Worm (Caenorhabditis elegans): Measurements from ENCODE around the gene Y38H6C.4.
A peak's percentile ranks its signal among the peaks of the same experiment; 100 is the strongest.

The Y38H6C.4 gene

DNA sequence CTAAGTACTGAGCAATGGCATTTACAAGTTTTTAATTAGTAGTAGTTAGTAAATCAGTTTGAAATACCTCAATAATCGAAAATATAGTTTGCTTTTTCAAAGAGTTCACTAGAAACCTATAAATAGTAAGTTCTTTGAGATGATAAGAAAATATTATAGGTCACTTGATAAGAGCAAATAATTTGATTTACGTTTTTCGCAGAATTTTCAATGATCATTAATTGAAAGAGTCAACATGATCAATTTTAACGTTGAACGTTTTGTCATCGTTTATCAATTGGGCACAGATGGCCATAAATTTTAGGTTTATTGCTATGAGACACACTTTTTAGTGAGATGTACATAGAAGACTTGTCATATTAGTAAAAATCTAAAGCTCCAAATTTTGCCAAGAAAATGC lies 40.8 kb upstream of the Y38H6C.4 start:
- TF ChIP-seq pqm-1 (tag; optimal IDR thresholded peaks at IDR 0.05) (peak; percentile 71), R02D3.7 (tag; optimal IDR thresholded peaks at IDR 0.05) (no peak), nhr-23 (tag; optimal IDR thresholded peaks at IDR 0.05) (no peak), skn-1 (tag; optimal IDR thresholded peaks at IDR 0.05) (no peak), lsy-12 (tag; optimal IDR thresholded peaks at IDR 0.05) (no peak), pha-4 (tag; optimal IDR thresholded peaks at IDR 0.05) (peak; percentile 53), nhr-67 (tag; optimal IDR thresholded peaks at IDR 0.05) (no peak), nhr-43 (tag; optimal IDR thresholded peaks at IDR 0.05; ENCODE audit: poor library complexity, severe bottlenecking) (no peak), elt-2 (tag; optimal IDR thresholded peaks at IDR 0.05) (peak; percentile 41), ceh-9 (tag; optimal IDR thresholded peaks at IDR 0.05) (no peak), zag-1 (tag; optimal IDR thresholded peaks at IDR 0.05) (no peak)

DNA sequence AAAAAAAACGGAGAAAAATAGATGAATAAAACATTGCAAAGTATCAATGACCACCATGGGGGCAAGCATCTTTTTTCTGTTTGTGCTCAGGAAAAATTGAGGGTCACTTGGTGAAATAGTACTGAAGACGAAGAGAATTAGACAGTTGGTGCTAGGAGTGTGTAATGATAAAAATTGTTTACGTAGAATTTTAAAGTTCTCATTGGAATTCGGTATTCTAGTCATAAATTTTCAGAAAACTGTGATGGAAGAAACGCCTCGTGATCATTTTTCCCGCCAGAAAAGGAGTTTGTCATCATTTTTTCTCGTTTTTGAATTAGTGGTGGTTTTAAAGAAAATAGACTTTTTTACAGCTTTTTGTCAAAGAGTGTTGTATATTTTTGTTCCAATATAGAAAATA lies 39.7 kb upstream of the Y38H6C.4 start:
- no peak for TF ChIP-seq lsy-12 (tag; optimal IDR thresholded peaks at IDR 0.05)
- TF ChIP-seq elt-2 (tag; optimal IDR thresholded peaks at IDR 0.05), result peak; percentile 13
- TF ChIP-seq jun-1 (tag; optimal IDR thresholded peaks at IDR 0.05), result no peak
- no peak for TF ChIP-seq aly-2 (tag; optimal IDR thresholded peaks at IDR 0.05)
- TF ChIP-seq hmg-11 (tag; optimal IDR thresholded peaks at IDR 0.05), result no peak
- no peak for TF ChIP-seq fos-1 (tag; optimal IDR thresholded peaks at IDR 0.05)
- TF ChIP-seq pha-4 (tag; optimal IDR thresholded peaks at IDR 0.05), result peak; percentile 16
- TF ChIP-seq lin-15B (tag; optimal IDR thresholded peaks at IDR 0.05), result no peak

DNA sequence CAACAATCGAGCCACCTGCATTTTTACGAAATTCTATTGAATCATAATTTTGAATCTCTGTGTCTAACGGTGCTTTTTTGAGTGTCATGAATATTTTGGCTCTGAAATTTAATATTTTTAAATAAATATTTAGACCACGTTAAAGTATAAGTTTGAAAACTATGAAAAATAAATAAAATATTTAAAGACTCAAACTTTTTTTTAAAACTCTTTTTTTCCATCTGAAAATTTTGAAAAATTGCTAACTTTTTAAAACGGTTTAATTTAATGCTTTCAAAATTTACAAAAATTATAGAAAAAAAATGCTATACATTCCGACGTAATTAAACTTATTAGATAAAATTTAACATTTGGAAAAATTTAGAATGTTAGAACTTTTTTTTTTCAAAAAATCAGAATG lies 39.2 kb upstream of the Y38H6C.4 start, which contains the start of gene slc-36.3:
TSS of gene slc-36.3 (minus strand) at position 101 of the 400 bp plus-strand sequence.
- TF ChIP-seq pha-4 (tag; optimal IDR thresholded peaks at IDR 0.05), result no peak

DNA sequence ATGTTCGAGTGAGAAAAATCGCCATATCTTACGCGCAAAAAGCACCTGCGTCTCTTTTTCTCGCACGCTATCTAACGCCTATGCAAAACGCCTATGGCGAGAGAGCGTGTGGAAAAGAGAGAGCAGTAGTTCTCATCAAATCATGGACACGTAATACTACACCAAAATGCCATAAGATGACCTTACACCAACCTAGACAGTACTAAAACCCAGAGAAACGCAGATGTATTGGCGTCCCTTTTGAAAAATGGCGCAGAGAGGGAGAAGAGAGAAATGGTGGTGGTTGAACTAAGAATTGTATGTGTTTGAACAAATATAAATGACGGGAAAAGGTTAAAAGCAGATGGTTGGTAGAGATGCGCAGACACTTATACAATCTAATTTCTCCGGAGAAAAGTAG lies 34.2 kb upstream of the Y38H6C.4 start, which contains the start of gene Y38H6C.16:
TSS of gene Y38H6C.16 (minus strand) at position 293 of the 400 bp plus-strand sequence.
- no peak for TF ChIP-seq elt-3 (tag; optimal IDR thresholded peaks at IDR 0.05)
- TF ChIP-seq lin-39 (tag; optimal IDR thresholded peaks at IDR 0.05), result no peak
- TF ChIP-seq nhr-23 (tag; optimal IDR thresholded peaks at IDR 0.05), result no peak
- TF ChIP-seq egl-5 (tag; optimal IDR thresholded peaks at IDR 0.05), result no peak
- peak; percentile 49 for TF ChIP-seq nhr-25 (tag; optimal IDR thresholded peaks at IDR 0.05)

DNA sequence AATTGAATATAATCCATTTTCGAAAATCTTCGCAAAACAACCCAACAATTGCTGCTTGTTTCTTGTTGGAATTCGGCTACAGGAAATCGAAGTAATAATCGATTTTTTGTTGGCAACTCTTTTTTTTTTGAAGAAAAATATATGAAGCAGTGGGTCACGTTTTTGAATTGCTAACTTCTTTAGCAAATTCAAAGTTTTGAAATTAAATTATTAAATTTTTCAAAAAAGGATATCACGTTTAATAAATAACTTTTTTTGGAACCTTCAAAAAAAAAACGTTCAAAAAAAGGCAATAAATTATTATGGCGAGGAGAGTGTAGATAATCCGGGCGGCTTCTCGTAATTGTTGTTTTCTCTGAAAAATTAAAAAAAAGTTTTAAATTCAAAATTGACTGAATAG lies 31.3 kb upstream of the Y38H6C.4 start, which contains the start of gene Y38H6C.15:
TSS of gene Y38H6C.15 (minus strand) at position 101 of the 400 bp plus-strand sequence.
- TF ChIP-seq elt-2 (tag; optimal IDR thresholded peaks at IDR 0.05), result no peak
- no peak for TF ChIP-seq nhr-237 (tag; optimal IDR thresholded peaks at IDR 0.05)
- no peak for TF ChIP-seq nhr-67 (tag; optimal IDR thresholded peaks at IDR 0.05)
- no peak for TF ChIP-seq nhr-77 (tag; optimal IDR thresholded peaks at IDR 0.05)

DNA sequence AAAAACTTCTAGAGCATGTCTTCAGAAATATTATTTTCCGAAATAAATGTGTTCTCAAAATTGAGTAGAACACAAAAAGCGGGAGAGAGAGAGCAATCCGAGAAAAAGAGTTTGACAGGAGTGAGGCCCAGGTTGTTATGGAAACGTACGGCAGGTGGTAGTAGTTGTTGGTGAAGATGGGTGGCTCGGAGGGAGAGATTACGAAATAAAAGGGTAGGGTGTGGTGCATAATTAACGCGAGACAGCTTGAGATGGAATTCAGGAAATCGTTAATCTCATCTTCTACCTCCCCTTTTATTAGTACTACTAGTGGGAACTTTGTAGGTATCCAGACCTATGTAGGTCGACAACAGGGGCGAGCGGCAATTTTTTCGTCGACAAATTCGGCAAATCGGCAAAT lies 29.2 kb upstream of the Y38H6C.4 start, which contains the start of gene famh-161:
TSS of gene famh-161 (minus strand) at position 101 of the 400 bp plus-strand sequence.
- TF ChIP-seq ztf-4 (tag; optimal IDR thresholded peaks at IDR 0.05) (no peak), unc-62 (GFP tag; optimal IDR thresholded peaks at IDR 0.05) (no peak), elt-3 (tag; optimal IDR thresholded peaks at IDR 0.05) (no peak), elt-1 (tag; optimal IDR thresholded peaks at IDR 0.05) (no peak), ceh-28 (tag; optimal IDR thresholded peaks at IDR 0.05) (no peak), nhr-11 (tag; optimal IDR thresholded peaks at IDR 0.05) (no peak), ama-1 (optimal IDR thresholded peaks at IDR 0.05) (no peak), mml-1 (tag; optimal IDR thresholded peaks at IDR 0.05) (no peak), skn-1 (tag; optimal IDR thresholded peaks at IDR 0.05) (no peak), nhr-12 (tag; optimal IDR thresholded peaks at IDR 0.05) (no peak), fos-1 (tag; optimal IDR thresholded peaks at IDR 0.05) (no peak), nhr-23 (tag; optimal IDR thresholded peaks at IDR 0.05) (no peak), fkh-2 (tag; optimal IDR thresholded peaks at IDR 0.05) (no peak), nhr-76 (tag; optimal IDR thresholded peaks at IDR 0.05) (no peak)

DNA sequence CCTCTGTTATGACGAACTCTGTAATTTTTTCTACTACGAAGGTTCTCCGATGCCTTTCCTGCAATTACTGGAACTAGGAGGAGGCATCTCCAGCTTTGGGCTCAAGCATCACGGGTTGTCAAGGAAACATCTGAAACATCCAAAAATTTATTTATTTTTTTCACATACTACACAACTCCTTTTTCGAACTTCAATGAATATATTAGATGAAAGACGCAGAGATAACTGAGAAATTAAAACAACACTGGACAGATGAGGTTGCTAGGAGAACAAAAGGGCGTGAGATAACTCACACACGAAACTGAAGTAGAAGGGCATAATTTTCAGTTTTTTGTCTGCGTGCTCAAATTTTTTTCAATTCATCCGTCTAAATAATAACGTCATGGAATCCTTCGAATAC lies 22.6 kb upstream of the Y38H6C.4 start, which contains the start of gene Y38H6C.13:
TSS of gene Y38H6C.13 (plus strand) at position 301 of the 400 bp plus-strand sequence.
- TF ChIP-seq lin-39 (tag; optimal IDR thresholded peaks at IDR 0.05), result no peak
- no peak for TF ChIP-seq mdl-1 (tag; optimal IDR thresholded peaks at IDR 0.05)
- no peak for TF ChIP-seq sea-2 (GFP tag; optimal IDR thresholded peaks at IDR 0.05)
- no peak for TF ChIP-seq ztf-4 (tag; optimal IDR thresholded peaks at IDR 0.05)
- no peak for TF ChIP-seq elt-1 (tag; optimal IDR thresholded peaks at IDR 0.05)

Measured in whole organism, L3 larva.